Worm (Caenorhabditis elegans) whole organism, young adult: ENCODE results near the gene srw-43.

Source experiments
- B0019.2 ChIP-seq: fragments of 200-800 bp; sonication (Bioruptor generic); conservative IDR thresholded peaks from 2 replicates; pipeline ENCODE4 v1.3.6; 2022; ENCODE audit warnings: missing genetic modification reagents, missing genetic modification characterization, missing compliant biosample characterization
- B0261.1 ChIP-seq: sonication (generic microtip); optimal IDR thresholded peaks from 2 replicates; lab custom pipeline; 2016; ENCODE audit warnings: mild to moderate bottlenecking, missing genetic modification characterization, moderate library complexity, missing compliant biosample characterization
- C17E4.6 ChIP-seq: fragments of 200-800 bp; sonication (Bioruptor generic); IDR thresholded peaks from 2 replicates; pipeline ENCODE4 v1.3.6; 2022; ENCODE audit warnings: missing genetic modification reagents, missing genetic modification characterization, missing compliant biosample characterization
- F22D6.2 ChIP-seq: sonication (generic microtip); optimal IDR thresholded peaks from 2 replicates; lab custom pipeline; 2016; ENCODE audit warnings: mild to moderate bottlenecking, missing genetic modification characterization, missing compliant biosample characterization
- F23B12.7 ChIP-seq: sonication (generic microtip); optimal IDR thresholded peaks from 2 replicates; lab custom pipeline; 2017; ENCODE audit warnings: missing genetic modification characterization, mild to moderate bottlenecking, missing compliant biosample characterization, antibody characterized with exemption, moderate library complexity; ENCODE audit not compliant: insufficient read depth
- F57C9.4 ChIP-seq: sonication (generic microtip); optimal IDR thresholded peaks from 2 replicates; lab custom pipeline; 2017; ENCODE audit warnings: mild to moderate bottlenecking, missing genetic modification characterization, missing compliant biosample characterization
- ama-1 ChIP-seq, 3 experiments: fragments of 150-350 bp in 1 of 3; sonication (generic microtip) in 2 of 3; optimal IDR thresholded peaks; 2 replicates each; lab custom pipeline; 2014 to 2018; ENCODE audit warnings: missing biosample characterization in 2 of 3, missing genetic modification characterization in 2 of 3, missing genetic modification reagents in 2 of 3
- aptf-3 ChIP-seq: fragments of 200-800 bp; sonication (Bioruptor generic); IDR thresholded peaks from 2 replicates; pipeline ENCODE4 v1.3.6; 2022; ENCODE audit warnings: missing genetic modification characterization, missing compliant biosample characterization
- attf-5 ChIP-seq: fragments of 200-800 bp; sonication (Bioruptor generic); optimal IDR thresholded peaks from 2 replicates; lab custom pipeline; 2018; ENCODE audit warnings: mild to moderate bottlenecking, missing genetic modification characterization, missing compliant biosample characterization
- ceh-100 ChIP-seq: fragments of 200-800 bp; sonication (Bioruptor generic); IDR thresholded peaks from 2 replicates; pipeline ENCODE4 v1.3.6; 2022; ENCODE audit warnings: missing genetic modification reagents, missing genetic modification characterization, missing compliant biosample characterization
- ceh-40 ChIP-seq: fragments of 200-800 bp; sonication (Bioruptor generic); IDR thresholded peaks from 2 replicates; pipeline ENCODE4 v1.3.6; 2022; ENCODE audit warnings: missing genetic modification characterization, missing compliant biosample characterization
- ceh-91 ChIP-seq: fragments of 200-800 bp; sonication (Bioruptor generic); IDR thresholded peaks from 2 replicates; pipeline ENCODE4 v1.3.6; 2022; ENCODE audit warnings: missing genetic modification reagents, missing genetic modification characterization, missing compliant biosample characterization
- die-1 ChIP-seq: sonication (generic microtip); optimal IDR thresholded peaks from 2 replicates; lab custom pipeline; 2016; ENCODE audit warnings: missing genotype, mild to moderate bottlenecking, missing genetic modification characterization, missing compliant biosample characterization
- dpff-1 ChIP-seq: sonication (generic microtip); optimal IDR thresholded peaks from 2 replicates; lab custom pipeline; 2017; ENCODE audit warnings: mild to moderate bottlenecking, missing genetic modification characterization, missing compliant biosample characterization
- him-1 ChIP-seq: sonication (generic microtip); optimal IDR thresholded peaks from 2 replicates; lab custom pipeline; 2016; ENCODE audit warnings: missing genotype, missing genetic modification reagents, missing genetic modification characterization, missing compliant biosample characterization
- hmg-20 ChIP-seq: fragments of 200-800 bp; sonication (Bioruptor generic); IDR thresholded peaks from 2 replicates; pipeline ENCODE4 v1.3.6; 2022; ENCODE audit warnings: missing genetic modification reagents, missing genetic modification characterization, missing compliant biosample characterization
- hrde-1 ChIP-seq: sonication (generic microtip); optimal IDR thresholded peaks from 2 replicates; lab custom pipeline; 2016; ENCODE audit warnings: missing genetic modification characterization, mild to moderate bottlenecking, missing compliant biosample characterization, moderate library complexity, missing genotype, missing genetic modification reagents, borderline replicate concordance
- let-526 ChIP-seq: fragments of 200-800 bp; sonication (Bioruptor generic); IDR thresholded peaks from 2 replicates; pipeline ENCODE4 v1.3.6; 2022; ENCODE audit warnings: missing genetic modification reagents, missing genetic modification characterization, missing compliant biosample characterization
- let-607 ChIP-seq, 2 experiments: fragments of 200-800 bp in 1 of 2; sonication (Bioruptor generic) in 1 of 2; sonication (generic microtip) in 1 of 2; optimal IDR thresholded peaks; 2 replicates each; lab custom pipeline; 2016 to 2018; ENCODE audit warnings: mild to moderate bottlenecking in 2 of 2, missing compliant biosample characterization in 2 of 2, missing genetic modification characterization in 2 of 2, moderate library complexity in 2 of 2, missing genotype in 1 of 2
- lin-40 ChIP-seq: sonication (generic microtip); optimal IDR thresholded peaks from 2 replicates; lab custom pipeline; 2016; ENCODE audit warnings: missing genetic modification characterization, mild to moderate bottlenecking, missing compliant biosample characterization, missing genotype, missing genetic modification reagents
- lsy-27 ChIP-seq: sonication (generic microtip); optimal IDR thresholded peaks from 2 replicates; lab custom pipeline; 2017; ENCODE audit warnings: missing genetic modification characterization, mild to moderate bottlenecking, missing compliant biosample characterization, antibody characterized with exemption, missing genotype, borderline replicate concordance; ENCODE audit not compliant: insufficient read depth
- madf-10 ChIP-seq: sonication (generic microtip); optimal IDR thresholded peaks from 2 replicates; lab custom pipeline; 2016; ENCODE audit warnings: mild to moderate bottlenecking, missing genetic modification characterization, missing compliant biosample characterization
- madf-6 ChIP-seq: fragments of 200-800 bp; sonication (Bioruptor generic); IDR thresholded peaks from 2 replicates; pipeline ENCODE4 v1.3.6; 2022; ENCODE audit warnings: missing genetic modification reagents, missing genetic modification characterization, missing compliant biosample characterization
- madf-8 ChIP-seq: fragments of 200-800 bp; sonication (Bioruptor generic); conservative IDR thresholded peaks from 2 replicates; pipeline ENCODE4 v1.3.6; 2022; ENCODE audit warnings: missing genetic modification reagents, missing genetic modification characterization, missing compliant biosample characterization
- mcd-1 ChIP-seq: fragments of 200-800 bp; sonication (Bioruptor generic); IDR thresholded peaks from 2 replicates; pipeline ENCODE4 v1.3.6; 2022; ENCODE audit warnings: missing genetic modification reagents, missing genetic modification characterization, missing compliant biosample characterization
- mxl-1 ChIP-seq: sonication (generic microtip); optimal IDR thresholded peaks from 2 replicates; lab custom pipeline; 2016; ENCODE audit warnings: missing genetic modification characterization, missing compliant biosample characterization
- nfya-1 ChIP-seq: sonication (generic microtip); optimal IDR thresholded peaks from 2 replicates; lab custom pipeline; 2017; ENCODE audit warnings: antibody characterized with exemption, missing compliant biosample characterization, missing genetic modification characterization, borderline replicate concordance; ENCODE audit not compliant: insufficient read depth
- nhr-179 ChIP-seq: sonication (generic microtip); optimal IDR thresholded peaks from 2 replicates; lab custom pipeline; 2016; ENCODE audit warnings: mild to moderate bottlenecking, missing genetic modification characterization, missing compliant biosample characterization
- pha-4 ChIP-seq: fragments of 150-350 bp; sonication (generic microtip); optimal IDR thresholded peaks from 2 replicates; lab custom pipeline; 2014; ENCODE audit warnings: missing biosample characterization, missing genetic modification reagents, missing genetic modification characterization
- rec-8 ChIP-seq, 2 experiments: sonication (generic microtip); optimal IDR thresholded peaks; 2 replicates each; lab custom pipeline; 2016; ENCODE audit warnings: mild to moderate bottlenecking in 2 of 2, missing genetic modification characterization in 2 of 2, missing genetic modification reagents in 2 of 2, missing genotype in 2 of 2, missing biosample characterization in 1 of 2, missing compliant biosample characterization in 1 of 2, moderate library complexity in 1 of 2
- repo-1 ChIP-seq: sonication (generic microtip); optimal IDR thresholded peaks from 2 replicates; lab custom pipeline; 2017; ENCODE audit warnings: mild to moderate bottlenecking, missing genetic modification characterization, missing compliant biosample characterization
- somi-1 ChIP-seq: fragments of 200-800 bp; sonication (Bioruptor generic); optimal IDR thresholded peaks from 2 replicates; lab custom pipeline; 2018; ENCODE audit warnings: mild to moderate bottlenecking, missing genetic modification characterization, missing compliant biosample characterization
- tbp1 ChIP-seq: fragments of 200-800 bp; sonication (Bioruptor generic); optimal IDR thresholded peaks from 2 replicates; lab custom pipeline; 2018; ENCODE audit warnings: mild to moderate bottlenecking, missing genetic modification characterization, missing compliant biosample characterization
- unc-130 ChIP-seq: sonication (generic microtip); optimal IDR thresholded peaks from 2 replicates; lab custom pipeline; 2016; ENCODE audit warnings: missing genetic modification reagents, missing genetic modification characterization, missing compliant biosample characterization
- ztf-18 ChIP-seq: sonication (generic microtip); optimal IDR thresholded peaks from 2 replicates; lab custom pipeline; 2016; ENCODE audit warnings: missing genotype, mild to moderate bottlenecking, missing genetic modification characterization, missing compliant biosample characterization
- ztf-26 ChIP-seq: sonication (generic microtip); optimal IDR thresholded peaks from 2 replicates; lab custom pipeline; 2017; ENCODE audit warnings: missing genetic modification characterization, missing compliant biosample characterization

srw-43 gene

ce11 chrV:16728431-16728830 is 42.6 kb downstream of the srw-43 start, which contains the start of gene fbxa-127:
fbxa-127 (plus strand) TSS chrV:16728731.
- TF ChIP-seq ama-1 (optimal IDR thresholded peaks at IDR 0.05; lab: Kevin White, UChicago) (no peak), ama-1 (GFP tag; optimal IDR thresholded peaks at IDR 0.05; lab: Kevin White, UChicago) (no peak), pha-4 (tag; lab: Kevin White, UChicago) (no peak), him-1 (tag; lab: Kevin White, UChicago) (no peak), F57C9.4 (tag; lab: Kevin White, UChicago) (no peak), ztf-26 (tag; lab: Kevin White, UChicago) (no peak), hmg-20 (GFP tag; lab: Robert Waterston, UW) (no peak), tbp1 (GFP tag; lab: Kevin White, UChicago) (no peak), C17E4.6 (GFP tag; lab: Robert Waterston, UW) (no peak), madf-10 (no peak), B0019.2 (GFP tag; lab: Robert Waterston, UW) (no peak), let-607 (tag; optimal IDR thresholded peaks at IDR 0.05; lab: Kevin White, UChicago) (no peak), madf-6 (GFP tag; lab: Robert Waterston, UW) (no peak), F23B12.7 (tag; lab: Kevin White, UChicago) (no peak), nhr-179 (tag; lab: Kevin White, UChicago) (no peak), aptf-3 (GFP tag; lab: Robert Waterston, UW) (no peak)

- TF ChIP-seq ceh-91 (GFP tag; lab: Robert Waterston, UW) (no peak), die-1 (tag; lab: Kevin White, UChicago) (no peak), lin-40 (tag; lab: Kevin White, UChicago) (no peak), ceh-100 (no peak), F22D6.2 (tag; lab: Kevin White, UChicago) (no peak), dpff-1 (tag; lab: Kevin White, UChicago) (no peak), repo-1 (tag; lab: Kevin White, UChicago) (no peak), unc-130 (GFP tag; lab: Kevin White, UChicago) (no peak), madf-8 (GFP tag; lab: Robert Waterston, UW) (no peak), mxl-1 (no peak), ceh-40 (GFP tag; lab: Robert Waterston, UW) (no peak), him-1 (tag; lab: Kevin White, UChicago) (no peak), rec-8 (tag; optimal IDR thresholded peaks at IDR 0.05; lab: Kevin White, UChicago) (no peak), let-526 (GFP tag; lab: Robert Waterston, UW) (no peak)
- TF ChIP-seq, all 124 proteins: peak for 0
Observed at ce11 chrV:16729961-16730360, 44.1 kb downstream of the srw-43 start, which contains the start of gene srz-99. srz-99 (plus strand) TSS chrV:16730261.

- no peak for TF ChIP-seq attf-5 (GFP tag; lab: Kevin White, UChicago)
- no peak for TF ChIP-seq B0261.1 (tag; lab: Kevin White, UChicago)
- TF ChIP-seq lsy-27 (tag; lab: Kevin White, UChicago) = no peak
- TF ChIP-seq nfya-1 (tag; lab: Kevin White, UChicago) = no peak
- TF ChIP-seq hrde-1 (tag; lab: Kevin White, UChicago) = no peak
- TF ChIP-seq somi-1 = no peak
- TF ChIP-seq ztf-18 (tag; lab: Kevin White, UChicago) = no peak
- no peak for TF ChIP-seq mcd-1 (GFP tag; lab: Robert Waterston, UW)
Observed at ce11 chrV:16731600-16731999, 45.8 kb downstream of the srw-43 start, which contains the start of gene srz-100. srz-100 (plus strand) TSS chrV:16731900.
